Fruit fly (Drosophila melanogaster) S2 (cell line): ENCODE data around the gene CG33253.

Experiments
- CG8478 ChIP-seq: fragments of >200 bp; optimal IDR thresholded peaks from 2 replicates; lab custom pipeline; 2018
- CTCF ChIP-seq, 2 experiments: fragments of >200 bp; optimal IDR thresholded peaks; 2 replicates each; lab custom pipeline; 2018

DNA sequence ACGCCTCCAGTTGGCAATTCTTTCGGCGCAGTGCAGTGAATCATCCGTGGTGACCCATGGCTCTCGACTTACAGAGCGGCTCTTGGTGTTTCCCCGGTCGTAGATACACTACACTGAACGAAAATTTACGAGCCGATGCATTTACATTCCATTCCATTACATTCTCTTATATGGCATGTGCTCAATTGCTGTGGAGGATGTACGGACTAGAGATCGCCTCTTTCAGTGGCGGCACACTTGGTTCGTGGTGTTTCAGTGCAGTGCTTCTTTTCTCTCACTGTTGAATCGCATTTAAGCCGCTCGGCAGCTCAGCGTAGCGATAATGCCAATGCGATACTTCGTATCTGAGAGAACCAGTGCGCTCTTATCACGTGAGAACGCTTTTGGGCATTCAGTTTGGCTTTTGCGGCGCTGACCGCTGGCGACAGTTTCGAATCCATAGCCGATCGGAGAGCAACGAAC, 4.4 kb downstream of the CG33253 start, which contains the start of gene Mec2:
- TF ChIP-seq CTCF (optimal IDR thresholded peaks at IDR 0.05; lab: Kevin White, UChicago), result no peak
- no peak for TF ChIP-seq CG8478
